Worm (Caenorhabditis elegans) whole organism, L3 larva: Measurements from ENCODE around the gene C05A2.4.

Experiments used
- R02D3.7 ChIP-seq: fragments of 150-350 bp; optimal IDR thresholded peaks from 2 replicates; lab custom pipeline; 2014; ENCODE audit warnings: missing biosample characterization, missing genetic modification characterization
- ZK546.5 ChIP-seq: sonication (generic microtip); optimal IDR thresholded peaks from 2 replicates; lab custom pipeline; 2017; ENCODE audit warnings: missing biosample characterization, missing genetic modification characterization
- ama-1 ChIP-seq: fragments of 150-350 bp; optimal IDR thresholded peaks from 2 replicates; lab custom pipeline; 2018
- ceh-16 ChIP-seq: sonication (generic microtip); optimal IDR thresholded peaks from 2 replicates; lab custom pipeline; 2017; ENCODE audit warnings: missing biosample characterization, missing genetic modification characterization
- ceh-28 ChIP-seq: fragments of 150-350 bp; optimal IDR thresholded peaks from 2 replicates; lab custom pipeline; 2014; ENCODE audit warnings: missing biosample characterization, missing genetic modification reagents, missing genetic modification characterization
- ceh-82 ChIP-seq: fragments of 150-350 bp; optimal IDR thresholded peaks from 2 replicates; lab custom pipeline; 2014; ENCODE audit warnings: missing biosample characterization, missing genetic modification characterization
- ceh-9 ChIP-seq: sonication (generic microtip); optimal IDR thresholded peaks from 2 replicates; lab custom pipeline; 2018; ENCODE audit warnings: missing biosample characterization, missing genetic modification characterization
- daf-12 ChIP-seq: fragments of 150-350 bp; optimal IDR thresholded peaks from 2 replicates; lab custom pipeline; 2014; ENCODE audit warnings: missing biosample characterization, missing genetic modification reagents, missing genetic modification characterization
- egl-27 ChIP-seq: sonication (generic microtip); optimal IDR thresholded peaks from 4 replicates; lab custom pipeline; 2017; ENCODE audit warnings: missing biosample characterization, missing genetic modification reagents, missing genetic modification characterization
- egl-5 ChIP-seq: fragments of 150-350 bp; optimal IDR thresholded peaks from 2 replicates; lab custom pipeline; 2017; ENCODE audit warnings: missing biosample characterization, missing genetic modification reagents, missing genetic modification characterization, inconsistent platforms
- elt-1 ChIP-seq: fragments of 150-350 bp; optimal IDR thresholded peaks from 2 replicates; lab custom pipeline; 2014; ENCODE audit warnings: missing biosample characterization, missing genetic modification characterization
- elt-2 ChIP-seq: sonication (generic microtip); optimal IDR thresholded peaks from 2 replicates; lab custom pipeline; 2016; ENCODE audit warnings: missing genetic modification reagents, mild to moderate bottlenecking, missing genetic modification characterization, missing compliant biosample characterization
- elt-3 ChIP-seq, 3 experiments: fragments of 150-350 bp in 1 of 3; sonication (generic microtip) in 2 of 3; optimal IDR thresholded peaks; 2 replicates in 2 of 3; 4 replicates in 1 of 3; lab custom pipeline; 2014 to 2017; ENCODE audit warnings: missing biosample characterization in 3 of 3, missing genetic modification characterization in 3 of 3
- eor-1 ChIP-seq, 2 experiments: fragments of 150-350 bp; optimal IDR thresholded peaks; 2 replicates each; lab custom pipeline; 2014 to 2018; ENCODE audit warnings: missing biosample characterization in 2 of 2, missing genetic modification characterization in 2 of 2
- fkh-10 ChIP-seq: sonication (generic microtip); optimal IDR thresholded peaks from 2 replicates; lab custom pipeline; 2017; ENCODE audit warnings: missing biosample characterization, missing genetic modification reagents, missing genetic modification characterization
- fkh-2 ChIP-seq: fragments of 150-350 bp; optimal IDR thresholded peaks from 2 replicates; lab custom pipeline; 2014; ENCODE audit warnings: missing biosample characterization, missing genetic modification reagents, missing genetic modification characterization
- fos-1 ChIP-seq: fragments of 150-350 bp; optimal IDR thresholded peaks from 2 replicates; lab custom pipeline; 2014; ENCODE audit warnings: missing biosample characterization, missing genetic modification characterization
- hmg-11 ChIP-seq: sonication (generic microtip); optimal IDR thresholded peaks from 2 replicates; lab custom pipeline; 2016; ENCODE audit warnings: missing genetic modification characterization, missing compliant biosample characterization
- jun-1 ChIP-seq: fragments of 150-350 bp; optimal IDR thresholded peaks from 2 replicates; lab custom pipeline; 2014; ENCODE audit warnings: missing biosample characterization, missing genetic modification reagents, missing genetic modification characterization
- lin-15B ChIP-seq: fragments of 150-350 bp; optimal IDR thresholded peaks from 2 replicates; lab custom pipeline; 2014; ENCODE audit warnings: missing biosample characterization, missing genetic modification characterization
- lin-39 ChIP-seq: fragments of 150-350 bp; optimal IDR thresholded peaks from 2 replicates; lab custom pipeline; 2018; ENCODE audit warnings: missing biosample characterization, missing genetic modification reagents, missing genetic modification characterization
- lsy-12 ChIP-seq: sonication (generic microtip); optimal IDR thresholded peaks from 2 replicates; lab custom pipeline; 2016; ENCODE audit warnings: mild to moderate bottlenecking, missing genetic modification characterization, missing compliant biosample characterization
- mdl-1 ChIP-seq: fragments of 150-350 bp; optimal IDR thresholded peaks from 2 replicates; lab custom pipeline; 2014; ENCODE audit warnings: missing biosample characterization, missing genetic modification characterization
- mml-1 ChIP-seq: fragments of 150-350 bp; sonication (generic microtip); optimal IDR thresholded peaks from 3 replicates; lab custom pipeline; 2014; ENCODE audit warnings: missing biosample characterization, missing genetic modification characterization
- nfya-1 ChIP-seq: sonication (generic microtip); optimal IDR thresholded peaks from 2 replicates; lab custom pipeline; 2017; ENCODE audit warnings: missing genetic modification characterization, mild to moderate bottlenecking, missing compliant biosample characterization, antibody characterized with exemption, moderate library complexity; ENCODE audit not compliant: insufficient read depth
- nhr-11 ChIP-seq: fragments of 150-350 bp; optimal IDR thresholded peaks from 2 replicates; lab custom pipeline; 2014; ENCODE audit warnings: missing biosample characterization, missing genetic modification characterization
- nhr-12 ChIP-seq: fragments of 150-350 bp; optimal IDR thresholded peaks from 2 replicates; lab custom pipeline; 2014; ENCODE audit warnings: missing biosample characterization, missing genetic modification characterization
- nhr-23 ChIP-seq: fragments of 150-350 bp; optimal IDR thresholded peaks from 2 replicates; lab custom pipeline; 2014; ENCODE audit warnings: missing biosample characterization, missing genetic modification reagents, missing genetic modification characterization
- nhr-237 ChIP-seq: fragments of 150-350 bp; optimal IDR thresholded peaks from 2 replicates; lab custom pipeline; 2014; ENCODE audit warnings: missing biosample characterization, missing genetic modification characterization
- nhr-25 ChIP-seq: sonication (generic microtip); optimal IDR thresholded peaks from 2 replicates; lab custom pipeline; 2017; ENCODE audit warnings: missing biosample characterization, missing genetic modification characterization
- nhr-28 ChIP-seq: fragments of 150-350 bp; optimal IDR thresholded peaks from 2 replicates; lab custom pipeline; 2014; ENCODE audit warnings: missing biosample characterization, missing genetic modification characterization
- nhr-43 ChIP-seq: sonication (generic microtip); optimal IDR thresholded peaks from 2 replicates; lab custom pipeline; 2016; ENCODE audit warnings: mild to moderate bottlenecking, missing genetic modification characterization, missing compliant biosample characterization; ENCODE audit not compliant: poor library complexity, severe bottlenecking
- nhr-76 ChIP-seq: fragments of 150-350 bp; sonication (generic microtip); optimal IDR thresholded peaks from 5 replicates; lab custom pipeline; 2014; ENCODE audit warnings: missing biosample characterization, missing genetic modification characterization
- nhr-77 ChIP-seq: fragments of 150-350 bp; optimal IDR thresholded peaks from 2 replicates; lab custom pipeline; 2014; ENCODE audit warnings: missing biosample characterization, missing genetic modification characterization
- pha-4 ChIP-seq: fragments of 150-350 bp; optimal IDR thresholded peaks from 2 replicates; lab custom pipeline; 2014; ENCODE audit warnings: missing biosample characterization, missing genetic modification reagents, missing genetic modification characterization
- pqm-1 ChIP-seq: fragments of 150-350 bp; optimal IDR thresholded peaks from 2 replicates; lab custom pipeline; 2017; ENCODE audit warnings: missing biosample characterization, missing genetic modification characterization, inconsistent platforms
- sea-2 ChIP-seq: fragments of 150-350 bp; sonication (generic microtip); optimal IDR thresholded peaks from 4 replicates; lab custom pipeline; 2014; ENCODE audit warnings: missing biosample characterization, missing genetic modification reagents, missing genetic modification characterization
- skn-1 ChIP-seq: fragments of 150-350 bp; optimal IDR thresholded peaks from 2 replicates; lab custom pipeline; 2014; ENCODE audit warnings: missing biosample characterization, missing genetic modification characterization
- snpc-4 ChIP-seq: fragments of 150-350 bp; optimal IDR thresholded peaks from 2 replicates; lab custom pipeline; 2014; ENCODE audit warnings: missing biosample characterization, missing genetic modification characterization
- tbx-2 ChIP-seq: sonication (generic microtip); optimal IDR thresholded peaks from 2 replicates; lab custom pipeline; 2016; ENCODE audit warnings: mild to moderate bottlenecking, missing genetic modification characterization, missing compliant biosample characterization
- unc-62 ChIP-seq: fragments of 150-350 bp; sonication (generic microtip); optimal IDR thresholded peaks from 4 replicates; lab custom pipeline; 2014; ENCODE audit warnings: missing biosample characterization, missing genetic modification reagents, missing genetic modification characterization
- zag-1 ChIP-seq: fragments of 150-350 bp; optimal IDR thresholded peaks from 2 replicates; lab custom pipeline; 2014; ENCODE audit warnings: missing biosample characterization, missing genetic modification characterization
- ztf-4 ChIP-seq: fragments of 150-350 bp; optimal IDR thresholded peaks from 2 replicates; lab custom pipeline; 2014; ENCODE audit warnings: missing biosample characterization, missing genetic modification characterization

C05A2.4 gene

DNA sequence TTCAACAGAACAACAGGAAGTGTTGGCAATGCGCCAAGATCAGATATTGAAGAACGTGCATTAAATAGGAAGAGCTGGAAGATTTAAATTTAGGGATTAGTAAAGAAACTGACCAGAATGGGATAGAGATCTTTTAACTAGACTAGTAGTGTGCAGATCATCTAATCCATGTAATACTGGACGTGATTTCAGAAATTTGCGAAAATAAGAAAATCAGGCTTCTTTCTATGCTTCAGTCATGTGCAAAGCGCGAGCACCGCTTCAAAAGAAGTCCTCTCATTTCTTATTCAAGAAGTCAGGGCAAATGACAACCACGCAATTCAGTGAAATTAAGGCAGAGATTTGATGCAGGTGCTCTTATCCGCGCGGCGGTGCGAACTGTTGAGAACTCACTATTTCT is 22.8 kb downstream of the C05A2.4 start:
- no peak for TF ChIP-seq mdl-1 (tag; lab: Kevin White, UChicago)
- TF ChIP-seq pqm-1 (tag; lab: Kevin White, UChicago), result no peak
- no peak for TF ChIP-seq nhr-25
- TF ChIP-seq ZK546.5 (tag; lab: Kevin White, UChicago), result no peak
- no peak for TF ChIP-seq elt-1
- no peak for TF ChIP-seq nhr-12 (tag; lab: Kevin White, UChicago)
- no peak for TF ChIP-seq lin-39 (tag; lab: Kevin White, UChicago)
- TF ChIP-seq zag-1 (tag; lab: Kevin White, UChicago), result no peak
- TF ChIP-seq pha-4 (tag; lab: Kevin White, UChicago), result no peak
- TF ChIP-seq nhr-76 (tag; lab: Kevin White, UChicago), result no peak
- no peak for TF ChIP-seq nhr-77 (tag; lab: Kevin White, UChicago)

ce11 chrV:10719019-10719832 is 23.9 kb downstream of the C05A2.4 start:
- TF ChIP-seq nhr-11 (tag; lab: Kevin White, UChicago) (peak; percentile 62), pqm-1 (tag; lab: Kevin White, UChicago) (peak; percentile 34), ztf-4 (tag; lab: Kevin White, UChicago) (no peak), nfya-1 (peak; percentile 4)
- TF ChIP-seq, all 47 proteins: peak for 3

DNA sequence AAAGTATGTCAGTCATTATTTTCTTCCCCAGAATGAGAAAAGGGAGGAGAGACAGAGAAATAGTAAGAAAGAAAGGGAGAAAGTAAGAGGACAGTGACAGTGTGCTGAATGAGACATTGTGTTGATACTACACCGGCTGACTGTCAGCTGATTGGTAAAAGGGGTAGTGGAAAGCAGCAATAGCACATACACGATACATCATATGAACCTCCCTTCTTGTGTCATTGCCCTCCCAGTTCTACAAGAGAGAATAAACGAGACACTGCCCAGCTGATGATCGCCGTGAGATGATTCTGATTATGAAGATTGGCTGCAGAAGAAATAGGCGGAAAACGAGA is 24.5 kb downstream of the C05A2.4 start:
- TF ChIP-seq unc-62 (GFP tag; lab: Kevin White, UChicago), result peak; percentile 8
- no peak for TF ChIP-seq sea-2
- TF ChIP-seq ama-1 (lab: Kevin White, UChicago), result no peak
- peak; percentile 22 for TF ChIP-seq lsy-12 (tag; lab: Kevin White, UChicago)
- TF ChIP-seq elt-3 (tag; optimal IDR thresholded peaks at IDR 0.05; lab: Kevin White, UChicago), result no peak
- peak; percentile 80 for TF ChIP-seq pha-4 (tag; lab: Kevin White, UChicago)
- no peak for TF ChIP-seq nhr-76 (tag; lab: Kevin White, UChicago)
- no peak for TF ChIP-seq nhr-12 (tag; lab: Kevin White, UChicago)
- peak; percentile 70 for TF ChIP-seq elt-2 (tag; lab: Kevin White, UChicago)
- TF ChIP-seq pqm-1 (tag; lab: Kevin White, UChicago), result peak; percentile 40
- TF ChIP-seq ceh-9 (tag; lab: Kevin White, UChicago), result no peak
- peak; percentile 59 for TF ChIP-seq skn-1
- no peak for TF ChIP-seq eor-1 (tag; optimal IDR thresholded peaks at IDR 0.05; lab: Kevin White, UChicago)
- no peak for TF ChIP-seq ceh-16 (tag; lab: Kevin White, UChicago)
- TF ChIP-seq fkh-2 (tag; lab: Kevin White, UChicago), result no peak
- no peak for TF ChIP-seq nhr-77 (tag; lab: Kevin White, UChicago)
- TF ChIP-seq nhr-28, result no peak
- no peak for TF ChIP-seq daf-12 (tag; lab: Kevin White, UChicago)
- peak; percentile 83 for TF ChIP-seq nhr-23 (tag; lab: Kevin White, UChicago)
- peak; percentile 22 for TF ChIP-seq nfya-1
- no peak for TF ChIP-seq lin-15B (tag; lab: Kevin White, UChicago)
- TF ChIP-seq mdl-1 (tag; lab: Kevin White, UChicago), result peak; percentile 53
- TF ChIP-seq hmg-11 (tag; lab: Kevin White, UChicago), result no peak
- TF ChIP-seq snpc-4 (tag; lab: Kevin White, UChicago), result peak; percentile 18
- TF ChIP-seq nhr-43, result peak; percentile 77
- no peak for TF ChIP-seq R02D3.7 (tag; lab: Kevin White, UChicago)
- TF ChIP-seq egl-5 (tag; lab: Kevin White, UChicago), result peak; percentile 58
- TF ChIP-seq ZK546.5 (tag; lab: Kevin White, UChicago), result no peak
- TF ChIP-seq zag-1 (tag; lab: Kevin White, UChicago), result no peak
- TF ChIP-seq lin-39 (tag; lab: Kevin White, UChicago), result peak; percentile 48
- TF ChIP-seq ceh-28, result no peak
- no peak for TF ChIP-seq ceh-82 (tag; lab: Kevin White, UChicago)
- TF ChIP-seq nhr-11 (tag; lab: Kevin White, UChicago), result no peak
- peak; percentile 80 for TF ChIP-seq nhr-25
- no peak for TF ChIP-seq tbx-2 (tag; lab: Kevin White, UChicago)
- peak; percentile 52 for TF ChIP-seq mml-1 (tag; lab: Kevin White, UChicago)
- TF ChIP-seq nhr-237, result no peak
- no peak for TF ChIP-seq fkh-10 (GFP tag; lab: Kevin White, UChicago)
- no peak for TF ChIP-seq fos-1
- no peak for TF ChIP-seq egl-27
- TF ChIP-seq jun-1 (tag; lab: Kevin White, UChicago), result peak; percentile 65
